Worm (Caenorhabditis elegans) whole organism, L3 larva: Measurements from ENCODE around the gene Y77E11A.23.

Experiments used
- R02D3.7 ChIP-seq: fragments of 150-350 bp; optimal IDR thresholded peaks from 2 replicates; lab custom pipeline; 2014; ENCODE audit warnings: missing biosample characterization, missing genetic modification characterization
- ZK546.5 ChIP-seq: sonication (generic microtip); optimal IDR thresholded peaks from 2 replicates; lab custom pipeline; 2017; ENCODE audit warnings: missing biosample characterization, missing genetic modification characterization
- aly-2 ChIP-seq: fragments of 150-350 bp; optimal IDR thresholded peaks from 2 replicates; lab custom pipeline; 2014; ENCODE audit warnings: missing biosample characterization, missing genetic modification characterization
- ama-1 ChIP-seq: fragments of 150-350 bp; optimal IDR thresholded peaks from 2 replicates; lab custom pipeline; 2018
- ceh-16 ChIP-seq: sonication (generic microtip); optimal IDR thresholded peaks from 2 replicates; lab custom pipeline; 2017; ENCODE audit warnings: missing biosample characterization, missing genetic modification characterization
- ceh-28 ChIP-seq: fragments of 150-350 bp; optimal IDR thresholded peaks from 2 replicates; lab custom pipeline; 2014; ENCODE audit warnings: missing biosample characterization, missing genetic modification reagents, missing genetic modification characterization
- ceh-82 ChIP-seq: fragments of 150-350 bp; optimal IDR thresholded peaks from 2 replicates; lab custom pipeline; 2014; ENCODE audit warnings: missing biosample characterization, missing genetic modification characterization
- egl-27 ChIP-seq: sonication (generic microtip); optimal IDR thresholded peaks from 4 replicates; lab custom pipeline; 2017; ENCODE audit warnings: missing biosample characterization, missing genetic modification reagents, missing genetic modification characterization
- elt-2 ChIP-seq: sonication (generic microtip); optimal IDR thresholded peaks from 2 replicates; lab custom pipeline; 2016; ENCODE audit warnings: missing genetic modification reagents, mild to moderate bottlenecking, missing genetic modification characterization, missing compliant biosample characterization
- elt-3 ChIP-seq, 3 experiments: fragments of 150-350 bp in 1 of 3; sonication (generic microtip) in 2 of 3; optimal IDR thresholded peaks; 2 replicates in 2 of 3; 4 replicates in 1 of 3; lab custom pipeline; 2014 to 2017; ENCODE audit warnings: missing biosample characterization in 3 of 3, missing genetic modification characterization in 3 of 3
- fkh-10 ChIP-seq: sonication (generic microtip); optimal IDR thresholded peaks from 2 replicates; lab custom pipeline; 2017; ENCODE audit warnings: missing biosample characterization, missing genetic modification reagents, missing genetic modification characterization
- lsy-12 ChIP-seq: sonication (generic microtip); optimal IDR thresholded peaks from 2 replicates; lab custom pipeline; 2016; ENCODE audit warnings: mild to moderate bottlenecking, missing genetic modification characterization, missing compliant biosample characterization
- mml-1 ChIP-seq: fragments of 150-350 bp; sonication (generic microtip); optimal IDR thresholded peaks from 3 replicates; lab custom pipeline; 2014; ENCODE audit warnings: missing biosample characterization, missing genetic modification characterization
- nfya-1 ChIP-seq: sonication (generic microtip); optimal IDR thresholded peaks from 2 replicates; lab custom pipeline; 2017; ENCODE audit warnings: missing genetic modification characterization, mild to moderate bottlenecking, missing compliant biosample characterization, antibody characterized with exemption, moderate library complexity; ENCODE audit not compliant: insufficient read depth
- nhr-11 ChIP-seq: fragments of 150-350 bp; optimal IDR thresholded peaks from 2 replicates; lab custom pipeline; 2014; ENCODE audit warnings: missing biosample characterization, missing genetic modification characterization
- nhr-12 ChIP-seq: fragments of 150-350 bp; optimal IDR thresholded peaks from 2 replicates; lab custom pipeline; 2014; ENCODE audit warnings: missing biosample characterization, missing genetic modification characterization
- nhr-237 ChIP-seq: fragments of 150-350 bp; optimal IDR thresholded peaks from 2 replicates; lab custom pipeline; 2014; ENCODE audit warnings: missing biosample characterization, missing genetic modification characterization
- nhr-25 ChIP-seq: sonication (generic microtip); optimal IDR thresholded peaks from 2 replicates; lab custom pipeline; 2017; ENCODE audit warnings: missing biosample characterization, missing genetic modification characterization
- nhr-28 ChIP-seq: fragments of 150-350 bp; optimal IDR thresholded peaks from 2 replicates; lab custom pipeline; 2014; ENCODE audit warnings: missing biosample characterization, missing genetic modification characterization
- nhr-43 ChIP-seq: sonication (generic microtip); optimal IDR thresholded peaks from 2 replicates; lab custom pipeline; 2016; ENCODE audit warnings: mild to moderate bottlenecking, missing genetic modification characterization, missing compliant biosample characterization; ENCODE audit not compliant: poor library complexity, severe bottlenecking
- nhr-67 ChIP-seq: fragments of 150-350 bp; optimal IDR thresholded peaks from 2 replicates; lab custom pipeline; 2014; ENCODE audit warnings: missing biosample characterization, missing genetic modification characterization
- nhr-76 ChIP-seq: fragments of 150-350 bp; sonication (generic microtip); optimal IDR thresholded peaks from 5 replicates; lab custom pipeline; 2014; ENCODE audit warnings: missing biosample characterization, missing genetic modification characterization
- nhr-77 ChIP-seq: fragments of 150-350 bp; optimal IDR thresholded peaks from 2 replicates; lab custom pipeline; 2014; ENCODE audit warnings: missing biosample characterization, missing genetic modification characterization
- pqm-1 ChIP-seq: fragments of 150-350 bp; optimal IDR thresholded peaks from 2 replicates; lab custom pipeline; 2017; ENCODE audit warnings: missing biosample characterization, missing genetic modification characterization, inconsistent platforms
- skn-1 ChIP-seq: fragments of 150-350 bp; optimal IDR thresholded peaks from 2 replicates; lab custom pipeline; 2014; ENCODE audit warnings: missing biosample characterization, missing genetic modification characterization
- snpc-4 ChIP-seq: fragments of 150-350 bp; optimal IDR thresholded peaks from 2 replicates; lab custom pipeline; 2014; ENCODE audit warnings: missing biosample characterization, missing genetic modification characterization
- tbx-2 ChIP-seq: sonication (generic microtip); optimal IDR thresholded peaks from 2 replicates; lab custom pipeline; 2016; ENCODE audit warnings: mild to moderate bottlenecking, missing genetic modification characterization, missing compliant biosample characterization
- unc-39 ChIP-seq: sonication (generic microtip); optimal IDR thresholded peaks from 4 replicates; lab custom pipeline; 2017; ENCODE audit warnings: missing biosample characterization, missing genetic modification characterization
- unc-62 ChIP-seq: fragments of 150-350 bp; sonication (generic microtip); optimal IDR thresholded peaks from 4 replicates; lab custom pipeline; 2014; ENCODE audit warnings: missing biosample characterization, missing genetic modification reagents, missing genetic modification characterization
- zag-1 ChIP-seq: fragments of 150-350 bp; optimal IDR thresholded peaks from 2 replicates; lab custom pipeline; 2014; ENCODE audit warnings: missing biosample characterization, missing genetic modification characterization
- ztf-11 ChIP-seq: fragments of 150-350 bp; optimal IDR thresholded peaks from 2 replicates; lab custom pipeline; 2014; ENCODE audit warnings: missing biosample characterization, missing genetic modification characterization
- ztf-4 ChIP-seq: fragments of 150-350 bp; optimal IDR thresholded peaks from 2 replicates; lab custom pipeline; 2014; ENCODE audit warnings: missing biosample characterization, missing genetic modification characterization

Y77E11A.23 gene

DNA sequence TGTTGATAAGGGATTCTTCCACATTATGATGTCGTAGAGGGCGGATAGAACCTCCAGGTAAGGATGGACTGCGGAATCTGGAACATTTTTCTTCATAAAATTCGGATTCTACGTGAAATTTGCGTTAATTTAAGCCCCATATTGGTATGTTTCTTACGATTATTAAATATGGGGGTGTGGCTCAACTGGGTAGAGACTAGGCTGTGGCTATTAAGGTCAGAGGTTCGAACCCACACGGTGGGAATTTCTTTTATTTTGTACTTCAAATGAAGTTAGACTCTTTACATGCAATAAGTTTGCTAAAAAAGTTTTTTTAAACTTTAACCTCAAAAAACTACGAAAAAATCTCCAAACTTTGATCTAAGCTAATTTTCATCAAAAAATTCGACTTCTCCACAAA, 35.3 kb upstream of the Y77E11A.23 start:
- TF ChIP-seq nfya-1 (tag; lab: Kevin White, UChicago), result no peak
- no peak for TF ChIP-seq ceh-82
- no peak for TF ChIP-seq nhr-77 (tag; lab: Kevin White, UChicago)
- TF ChIP-seq nhr-28, result no peak
- no peak for TF ChIP-seq lsy-12
- TF ChIP-seq ama-1 (lab: Kevin White, UChicago), result no peak
- TF ChIP-seq ZK546.5 (tag; lab: Kevin White, UChicago), result no peak
- TF ChIP-seq nhr-12 (tag; lab: Kevin White, UChicago), result no peak
- no peak for TF ChIP-seq zag-1 (tag; lab: Kevin White, UChicago)
- no peak for TF ChIP-seq snpc-4 (tag; lab: Kevin White, UChicago)
- no peak for TF ChIP-seq R02D3.7 (tag; lab: Kevin White, UChicago)
- no peak for TF ChIP-seq elt-3 (tag; optimal IDR thresholded peaks at IDR 0.05; lab: Kevin White, UChicago)
- TF ChIP-seq unc-39, result no peak

DNA sequence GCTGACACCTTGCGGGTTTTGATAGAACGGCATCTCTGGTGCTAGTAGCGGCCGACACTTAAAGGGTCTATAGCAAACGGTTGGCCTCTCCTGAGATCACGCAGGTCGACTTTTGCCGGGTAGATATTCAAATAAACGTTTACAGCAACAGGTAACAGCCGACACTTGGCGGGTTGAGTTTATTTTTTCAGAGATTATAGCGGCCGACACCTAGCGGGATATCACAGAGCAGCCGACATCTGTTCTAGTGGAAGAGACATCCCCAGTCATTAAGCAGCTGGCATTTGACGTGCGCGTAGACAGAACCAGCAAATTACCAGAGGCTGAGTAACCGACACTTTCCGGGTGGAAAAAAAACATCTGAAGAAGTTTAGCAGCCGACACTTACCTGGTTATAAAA, 31.3 kb upstream of the Y77E11A.23 start:
- no peak for TF ChIP-seq R02D3.7 (tag; lab: Kevin White, UChicago)
- no peak for TF ChIP-seq aly-2 (tag; lab: Kevin White, UChicago)
- no peak for TF ChIP-seq nhr-67 (tag; lab: Kevin White, UChicago)
- TF ChIP-seq nhr-76 (tag; lab: Kevin White, UChicago), result no peak
- no peak for TF ChIP-seq fkh-10 (GFP tag; lab: Kevin White, UChicago)
- no peak for TF ChIP-seq nhr-77 (tag; lab: Kevin White, UChicago)
- TF ChIP-seq lsy-12, result no peak
- TF ChIP-seq pqm-1 (tag; lab: Kevin White, UChicago), result no peak

DNA sequence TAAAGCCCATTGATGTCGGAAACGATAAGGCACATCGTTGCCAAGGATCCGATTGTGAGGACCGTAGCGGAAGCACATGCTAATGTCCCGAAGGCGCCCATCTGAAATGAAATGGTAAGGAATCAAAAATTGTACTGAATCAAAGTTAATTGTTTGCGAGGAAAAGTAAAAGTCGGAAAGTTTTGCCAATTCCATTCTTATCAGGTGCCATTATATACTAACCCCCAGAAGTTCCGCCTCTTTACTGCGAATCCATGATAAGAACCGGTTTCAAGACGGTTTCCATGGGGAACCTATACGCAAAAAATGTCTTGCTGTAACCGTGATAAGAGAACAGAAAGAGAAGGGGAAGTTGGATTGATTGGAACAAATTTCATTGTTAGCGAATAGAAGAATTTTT, 30.5 kb upstream of the Y77E11A.23 start, which contains the start of gene col-106:
col-106 (minus strand) TSS at position 101 of the 400 bp plus-strand sequence.
- TF ChIP-seq unc-62 (GFP tag; lab: Kevin White, UChicago) (no peak), ztf-11 (no peak), egl-27 (no peak), ztf-4 (tag; lab: Kevin White, UChicago) (no peak), mml-1 (tag; lab: Kevin White, UChicago) (no peak), tbx-2 (tag; lab: Kevin White, UChicago) (no peak), skn-1 (no peak), elt-2 (tag; lab: Kevin White, UChicago) (no peak), nhr-237 (tag; lab: Kevin White, UChicago) (no peak), R02D3.7 (tag; lab: Kevin White, UChicago) (no peak), ceh-28 (tag; lab: Kevin White, UChicago) (no peak)

DNA sequence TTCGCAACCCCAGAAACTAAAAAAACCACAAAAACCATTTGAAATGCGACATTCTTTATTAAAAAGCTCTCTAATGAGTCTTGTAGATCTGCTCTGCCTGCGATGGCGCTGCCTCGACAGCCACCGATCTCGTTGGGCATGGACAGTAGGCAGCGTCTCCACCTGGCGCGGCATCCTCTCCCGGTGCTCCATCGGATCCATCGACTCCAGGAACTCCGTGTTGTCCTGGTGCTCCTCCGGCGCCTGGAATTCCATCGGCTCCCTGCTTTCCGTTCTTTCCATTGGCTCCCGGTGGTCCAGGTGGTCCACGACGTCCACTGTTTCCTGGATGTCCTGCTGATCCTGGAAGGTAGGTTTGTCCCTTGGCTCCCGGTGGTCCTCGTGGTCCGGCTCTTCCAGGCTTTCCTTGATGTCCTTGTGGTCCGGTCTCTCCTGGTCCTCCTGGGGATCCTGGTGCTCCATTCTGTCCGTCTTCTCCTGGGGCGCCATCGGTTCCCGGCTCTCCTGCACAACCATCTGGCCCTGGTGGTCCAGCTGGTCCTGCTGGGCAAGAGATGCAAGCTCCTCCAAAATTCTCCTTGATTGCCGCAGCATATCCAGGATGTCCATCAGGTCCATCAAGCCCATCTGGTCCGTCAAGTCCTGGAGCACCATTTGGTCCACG, 29.8 kb upstream of the Y77E11A.23 start:
- TF ChIP-seq nhr-25 (tag; lab: Kevin White, UChicago) (no peak), nhr-77 (tag; lab: Kevin White, UChicago) (no peak), aly-2 (tag; lab: Kevin White, UChicago) (no peak), ceh-16 (no peak), ceh-82 (no peak)

DNA sequence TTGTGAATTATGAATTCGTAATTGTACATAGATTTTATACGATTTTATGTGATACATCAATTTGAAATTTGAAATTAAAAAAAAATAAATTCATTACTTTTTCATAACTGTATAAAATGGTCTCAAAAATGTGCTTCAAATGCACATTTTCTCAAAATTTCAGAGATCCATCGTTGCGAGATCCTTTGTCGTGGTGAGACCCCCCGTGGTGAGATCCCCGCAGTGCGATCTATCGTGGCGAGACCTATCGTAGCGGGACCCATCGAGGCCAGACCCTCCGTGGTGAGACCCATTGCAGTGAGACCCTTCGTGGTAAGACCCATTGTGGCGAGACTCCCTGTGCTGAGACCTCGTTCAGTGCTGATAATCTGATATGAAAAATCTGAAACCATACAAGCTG, 29.3 kb upstream of the Y77E11A.23 start:
- TF ChIP-seq nhr-43 (tag; lab: Kevin White, UChicago) (peak; percentile 20), nhr-11 (tag; lab: Kevin White, UChicago) (no peak)

DNA sequence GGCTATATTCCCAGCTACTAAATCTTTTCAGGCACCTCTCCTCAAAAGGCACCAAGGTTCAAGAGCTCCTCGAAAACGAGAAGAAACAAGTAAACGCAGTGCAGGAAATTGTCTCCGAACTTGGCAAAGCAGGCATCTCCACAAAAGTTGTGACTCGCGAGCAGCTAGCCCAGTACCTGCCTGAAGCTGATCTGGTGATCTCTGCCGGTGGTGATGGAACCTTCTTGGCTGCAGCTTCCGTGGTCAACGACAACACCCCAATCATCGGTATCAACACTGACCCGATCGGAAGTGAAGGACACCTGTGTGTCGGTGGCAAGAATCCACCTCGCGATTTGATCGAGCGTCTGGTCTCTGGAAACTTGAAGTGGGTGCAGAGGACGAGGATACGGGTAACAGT, 28.0 kb upstream of the Y77E11A.23 start:
- TF ChIP-seq nhr-43 (tag; lab: Kevin White, UChicago), result peak; percentile 10
- TF ChIP-seq nhr-11 (tag; lab: Kevin White, UChicago), result no peak
